Fruit fly (Drosophila melanogaster): ENCODE results near the gene Paip2.

DNA sequence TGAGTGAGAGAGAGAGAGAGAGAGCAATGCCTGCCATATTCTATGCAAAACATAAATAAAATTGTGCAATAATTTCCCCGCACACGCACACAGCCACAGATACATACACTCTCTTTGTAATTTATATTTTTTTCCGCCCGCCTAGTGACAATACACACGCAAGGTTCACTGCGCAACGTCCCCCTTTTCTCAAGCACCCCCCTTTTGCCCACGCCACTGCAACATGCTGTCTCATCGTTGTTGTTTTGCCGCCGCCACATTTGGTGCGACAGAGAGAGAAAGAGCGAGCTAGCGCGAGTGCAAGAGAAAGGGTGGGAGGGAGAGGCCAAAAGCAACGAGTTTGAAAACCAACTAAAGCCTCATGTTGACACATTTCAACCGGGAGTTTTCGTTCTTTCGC lies 31.8 kb downstream of the Paip2 start:
- peak; percentile 42 for TF ChIP-seq CG33017 (tag; optimal IDR thresholded peaks at IDR 0.05)
- no peak for TF ChIP-seq CG5204 (GFP tag; optimal IDR thresholded peaks at IDR 0.05)
- peak; percentile 62 for TF ChIP-seq CG7101 (tag; optimal IDR thresholded peaks at IDR 0.05)
- peak; percentile 30 for TF ChIP-seq Clk (GFP tag; optimal IDR thresholded peaks at IDR 0.05)

Data from whole organism, adult.